Worm (Caenorhabditis elegans) whole organism, late embryonic: ENCODE measurements around the gene T13F2.2.

ENCODE experiments used
- C08G9.2 ChIP-seq: sonication (generic microtip); optimal IDR thresholded peaks from 2 replicates; lab custom pipeline; 2016; ENCODE audit warnings: mild to moderate bottlenecking, missing genetic modification characterization, moderate library complexity, missing compliant biosample characterization
- C38D4.7 ChIP-seq: fragments of 200-800 bp; sonication (Bioruptor generic); optimal IDR thresholded peaks from 2 replicates; lab custom pipeline; 2018; ENCODE audit warnings: mild to moderate bottlenecking, missing genetic modification characterization, moderate library complexity, missing compliant biosample characterization
- K02D7.2 ChIP-seq: sonication (generic microtip); optimal IDR thresholded peaks from 2 replicates; lab custom pipeline; 2017; ENCODE audit warnings: mild to moderate bottlenecking, missing genetic modification characterization, missing compliant biosample characterization
- K09A11.1 ChIP-seq: sonication (generic microtip); optimal IDR thresholded peaks from 2 replicates; lab custom pipeline; 2017; ENCODE audit warnings: antibody characterized with exemption, mild to moderate bottlenecking, missing genetic modification characterization, missing compliant biosample characterization; ENCODE audit not compliant: insufficient read depth
- Y22D7AL.16 ChIP-seq: sonication (generic microtip); optimal IDR thresholded peaks from 2 replicates; lab custom pipeline; 2016; ENCODE audit warnings: missing genetic modification characterization, missing compliant biosample characterization
- ahr-1 ChIP-seq: sonication (generic microtip); optimal IDR thresholded peaks from 2 replicates; lab custom pipeline; 2016; ENCODE audit warnings: missing genetic modification characterization, missing compliant biosample characterization
- ama-1 ChIP-seq: fragments of 150-350 bp; optimal IDR thresholded peaks from 2 replicates; lab custom pipeline; 2014
- ceh-19 ChIP-seq: fragments of 200-800 bp; sonication (Bioruptor generic); optimal IDR thresholded peaks from 2 replicates; lab custom pipeline; 2018; ENCODE audit warnings: mild to moderate bottlenecking, missing genetic modification characterization, missing compliant biosample characterization
- ceh-2 ChIP-seq: sonication (generic microtip); optimal IDR thresholded peaks from 2 replicates; lab custom pipeline; 2016; ENCODE audit warnings: missing genotype, missing genetic modification characterization, missing compliant biosample characterization
- ceh-22 ChIP-seq: sonication (generic microtip); optimal IDR thresholded peaks from 2 replicates; lab custom pipeline; 2017; ENCODE audit warnings: missing biosample characterization, missing genetic modification characterization
- ceh-31 ChIP-seq: sonication (generic microtip); optimal IDR thresholded peaks from 2 replicates; lab custom pipeline; 2016; ENCODE audit warnings: missing genetic modification characterization, missing compliant biosample characterization
- ceh-45 ChIP-seq: fragments of 200-800 bp; sonication (Bioruptor generic); IDR thresholded peaks from 2 replicates; pipeline ENCODE4 v1.3.6; 2022; ENCODE audit warnings: missing genetic modification reagents, missing genetic modification characterization, missing compliant biosample characterization
- ceh-48 ChIP-seq: sonication (generic microtip); optimal IDR thresholded peaks from 2 replicates; lab custom pipeline; 2016; ENCODE audit warnings: missing genetic modification characterization, inconsistent platforms, missing compliant biosample characterization
- ceh-6 ChIP-seq: fragments of 200-800 bp; sonication (Bioruptor generic); optimal IDR thresholded peaks from 2 replicates; lab custom pipeline; 2018; ENCODE audit warnings: mild to moderate bottlenecking, missing genetic modification characterization, missing compliant biosample characterization
- dmd-4 ChIP-seq: sonication (generic microtip); optimal IDR thresholded peaks from 2 replicates; lab custom pipeline; 2016; ENCODE audit warnings: borderline replicate concordance, missing genetic modification characterization, missing compliant biosample characterization
- elt-2 ChIP-seq: sonication (generic microtip); optimal IDR thresholded peaks from 2 replicates; lab custom pipeline; 2016; ENCODE audit warnings: missing genetic modification reagents, missing genetic modification characterization, missing compliant biosample characterization
- ets-4 ChIP-seq: sonication (generic microtip); optimal IDR thresholded peaks from 2 replicates; lab custom pipeline; 2016; ENCODE audit warnings: missing genetic modification characterization, missing compliant biosample characterization
- eyg-1 ChIP-seq: sonication (generic microtip); optimal IDR thresholded peaks from 2 replicates; lab custom pipeline; 2016; ENCODE audit warnings: missing genotype, missing genetic modification characterization, missing compliant biosample characterization
- hlh-13 ChIP-seq: fragments of 200-800 bp; sonication (Bioruptor generic); optimal IDR thresholded peaks from 2 replicates; lab custom pipeline; 2018; ENCODE audit warnings: mild to moderate bottlenecking, missing genetic modification characterization, missing compliant biosample characterization
- hlh-6 ChIP-seq: sonication (generic microtip); optimal IDR thresholded peaks from 2 replicates; lab custom pipeline; 2016; ENCODE audit warnings: missing genotype, missing genetic modification characterization, missing compliant biosample characterization
- hlh-8 ChIP-seq: sonication (generic microtip); optimal IDR thresholded peaks from 2 replicates; lab custom pipeline; 2016; ENCODE audit warnings: missing genotype, missing genetic modification characterization, missing compliant biosample characterization
- lim-6 ChIP-seq: sonication (generic microtip); optimal IDR thresholded peaks from 2 replicates; lab custom pipeline; 2016; ENCODE audit warnings: missing genetic modification characterization, missing compliant biosample characterization
- madf-2 ChIP-seq: sonication (generic microtip); optimal IDR thresholded peaks from 2 replicates; lab custom pipeline; 2017; ENCODE audit warnings: missing genetic modification characterization, missing compliant biosample characterization
- nfya-1 ChIP-seq: sonication (generic microtip); optimal IDR thresholded peaks from 2 replicates; lab custom pipeline; 2017; ENCODE audit warnings: missing genetic modification characterization, mild to moderate bottlenecking, missing compliant biosample characterization, antibody characterized with exemption, moderate library complexity
- npax-4 ChIP-seq: sonication (generic microtip); optimal IDR thresholded peaks from 2 replicates; lab custom pipeline; 2016; ENCODE audit warnings: missing genetic modification characterization, missing compliant biosample characterization
- odd-2 ChIP-seq: sonication (generic microtip); optimal IDR thresholded peaks from 2 replicates; lab custom pipeline; 2017; ENCODE audit warnings: antibody characterized with exemption, mild to moderate bottlenecking, missing genetic modification characterization, missing compliant biosample characterization
- pax-1 ChIP-seq: fragments of 150-350 bp; optimal IDR thresholded peaks from 2 replicates; lab custom pipeline; 2014; ENCODE audit warnings: missing biosample characterization, missing genetic modification characterization
- pha-4 ChIP-seq: fragments of 150-350 bp; optimal IDR thresholded peaks from 2 replicates; lab custom pipeline; 2018; ENCODE audit warnings: missing biosample characterization, missing genetic modification reagents, missing genetic modification characterization
- pqm-1 ChIP-seq: sonication (generic microtip); optimal IDR thresholded peaks from 2 replicates; lab custom pipeline; 2016; ENCODE audit warnings: missing genetic modification characterization, missing compliant biosample characterization
- sox-2 ChIP-seq: fragments of 200-800 bp; sonication (Bioruptor generic); IDR thresholded peaks from 2 replicates; pipeline ENCODE4 v1.3.6; 2022; ENCODE audit warnings: missing genetic modification reagents, missing genetic modification characterization, missing compliant biosample characterization
- sox-4 ChIP-seq: sonication (generic microtip); optimal IDR thresholded peaks from 2 replicates; lab custom pipeline; 2017; ENCODE audit warnings: mild to moderate bottlenecking, missing genetic modification characterization, inconsistent platforms, missing compliant biosample characterization
- tbx-2 ChIP-seq: sonication (generic microtip); optimal IDR thresholded peaks from 2 replicates; lab custom pipeline; 2016; ENCODE audit warnings: missing genetic modification characterization, missing compliant biosample characterization
- tbx-7 ChIP-seq: sonication (generic microtip); optimal IDR thresholded peaks from 2 replicates; lab custom pipeline; 2016; ENCODE audit warnings: missing genotype, missing genetic modification characterization, missing compliant biosample characterization
- unc-86 ChIP-seq: sonication (generic microtip); optimal IDR thresholded peaks from 2 replicates; lab custom pipeline; 2016; ENCODE audit warnings: missing genetic modification characterization, missing compliant biosample characterization
- zip-5 ChIP-seq: sonication (generic microtip); optimal IDR thresholded peaks from 2 replicates; lab custom pipeline; 2016; ENCODE audit warnings: missing genetic modification characterization, missing compliant biosample characterization

T13F2.2 gene

DNA sequence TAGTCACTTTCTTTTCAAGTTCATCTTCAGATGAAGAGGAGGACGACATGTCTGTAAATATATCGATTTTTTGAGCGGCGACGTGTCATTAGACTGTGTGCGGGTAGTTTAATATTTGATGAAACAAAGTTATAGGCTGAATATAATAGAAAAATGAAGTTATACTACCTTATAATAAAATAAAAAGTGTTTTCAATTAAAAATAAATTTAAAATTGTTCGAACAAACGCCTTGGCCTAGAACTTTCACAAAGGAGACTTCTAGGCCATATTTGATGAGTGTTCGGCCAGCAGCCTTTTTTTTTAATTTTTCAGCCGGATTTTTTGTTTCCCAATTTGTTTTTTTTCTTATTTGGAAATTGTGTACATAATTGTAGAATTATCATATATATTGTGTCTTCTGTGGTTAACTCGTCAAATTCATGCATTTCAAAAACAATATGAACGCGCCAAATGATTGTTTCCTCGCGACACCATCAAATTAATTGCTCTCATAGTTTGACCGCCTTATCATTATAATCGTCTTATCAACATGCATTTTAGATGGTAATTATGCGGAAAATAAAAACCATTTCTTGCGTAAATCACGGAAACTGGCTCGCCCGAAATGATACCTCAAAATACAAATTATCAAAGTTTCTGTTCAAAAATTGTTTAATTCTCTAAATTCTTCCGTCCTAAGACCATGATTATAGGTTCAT, at the start of gene T13F2.2:
Gene T13F2.2 (minus strand): TSS at position 51 of the 700 bp plus-strand sequence.
- TF ChIP-seq elt-2 (tag; lab: Kevin White, UChicago) (peak; percentile 58), ceh-2 (tag; lab: Kevin White, UChicago) (peak; percentile 3), C08G9.2 (peak; percentile 10), eyg-1 (tag; lab: Kevin White, UChicago) (no peak), ceh-48 (tag; lab: Kevin White, UChicago) (peak; percentile 1), C38D4.7 (GFP tag; lab: Kevin White, UChicago) (no peak), tbx-2 (tag; lab: Kevin White, UChicago) (peak; percentile 52), hlh-6 (tag; lab: Kevin White, UChicago) (no peak), ahr-1 (no peak), ceh-31 (tag; lab: Kevin White, UChicago) (peak; percentile 38), zip-5 (peak; percentile 41)

- no peak for TF ChIP-seq hlh-8 (tag; lab: Kevin White, UChicago)
- no peak for TF ChIP-seq ceh-6
- no peak for TF ChIP-seq ama-1 (lab: Kevin White, UChicago)
- TF ChIP-seq npax-4 = no peak
- TF ChIP-seq zip-5 = no peak
- TF ChIP-seq ceh-19 (GFP tag; lab: Kevin White, UChicago) = no peak
- TF ChIP-seq madf-2 (tag; lab: Kevin White, UChicago) = no peak
Measured at ce11 chrIV:9846574-9846973, 49.4 kb upstream of the T13F2.2 start, which contains the start of gene K07F5.6. Gene K07F5.6, minus strand, starts transcription at chrIV:9846674.

- TF ChIP-seq dmd-4 = no peak
- TF ChIP-seq ceh-31 (tag; lab: Kevin White, UChicago) = no peak
- TF ChIP-seq nfya-1 (tag; lab: Kevin White, UChicago) = no peak
- TF ChIP-seq ceh-45 (GFP tag; lab: Robert Waterston, UW) = no peak
- no peak for TF ChIP-seq pqm-1 (tag; lab: Kevin White, UChicago)
- TF ChIP-seq ceh-22 (tag; lab: Kevin White, UChicago) = no peak
- TF ChIP-seq sox-2 = no peak
- TF ChIP-seq ceh-2 (tag; lab: Kevin White, UChicago) = no peak
- no peak for TF ChIP-seq hlh-13 (GFP tag; lab: Kevin White, UChicago)
- no peak for TF ChIP-seq ahr-1
- no peak for TF ChIP-seq pha-4 (tag; lab: Kevin White, UChicago)
- no peak for TF ChIP-seq K09A11.1 (tag; lab: Kevin White, UChicago)
- TF ChIP-seq unc-86 (tag; lab: Kevin White, UChicago) = no peak
- TF ChIP-seq pax-1 = no peak
- TF ChIP-seq K02D7.2 (tag; lab: Kevin White, UChicago) = no peak
- no peak for TF ChIP-seq Y22D7AL.16 (tag; lab: Kevin White, UChicago)
- TF ChIP-seq sox-4 (tag; lab: Kevin White, UChicago) = no peak
- TF ChIP-seq C08G9.2 = no peak
Measured at ce11 chrIV:9843760-9844159, 46.6 kb upstream of the T13F2.2 start, which contains the start of gene nspd-2. Gene nspd-2, plus strand, starts transcription at chrIV:9844060.

DNA sequence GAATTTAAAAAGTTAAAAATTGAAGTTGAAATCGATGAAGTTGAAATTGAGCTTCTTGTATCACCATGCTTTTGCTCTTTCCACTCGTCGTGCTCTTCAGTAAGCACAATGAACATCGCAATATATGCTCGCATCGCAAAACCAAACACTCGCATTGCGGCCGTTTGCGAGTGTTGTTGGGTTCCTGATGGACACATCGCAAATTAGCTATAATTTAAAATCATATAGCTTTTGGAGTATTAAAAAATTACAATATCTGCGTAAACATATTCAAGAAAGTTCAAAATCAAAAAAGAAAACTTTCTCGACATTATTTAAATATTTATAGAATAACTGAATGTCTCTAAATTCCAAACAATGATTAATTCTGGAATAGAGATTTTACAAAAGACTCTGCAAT, 44.9 kb upstream of the T13F2.2 start, which contains the start of gene K07F5.17:
Gene K07F5.17 (plus strand): TSS at position 301 of the 400 bp plus-strand sequence.
- TF ChIP-seq tbx-7 (tag; lab: Kevin White, UChicago) (no peak), lim-6 (no peak), K09A11.1 (tag; lab: Kevin White, UChicago) (no peak), odd-2 (tag; lab: Kevin White, UChicago) (no peak), eyg-1 (tag; lab: Kevin White, UChicago) (no peak), sox-2 (no peak), ets-4 (tag; lab: Kevin White, UChicago) (no peak)
